Fruit fly (Drosophila melanogaster): ENCODE results near the gene Zip99C.
A peak's percentile ranks its signal among the peaks of the same experiment; 100 is the strongest.

The Zip99C gene

dm6 chr3R:29891183-29891582 lies 22.5 kb upstream of the Zip99C start (continued):
- no peak for TF ChIP-seq stwl (tag; optimal IDR thresholded peaks at IDR 0.05)
- TF ChIP-seq Med (GFP tag): peak; percentile 92
- no peak for TF ChIP-seq CG17912 (GFP tag; optimal IDR thresholded peaks at IDR 0.05)
- TF ChIP-seq sr (GFP tag; IDR thresholded peaks at IDR 0.05): no peak
- TF ChIP-seq Bgb (GFP tag; IDR thresholded peaks at IDR 0.05; ENCODE audit: partially characterized antibody): no peak
- peak; percentile 6 for TF ChIP-seq CG1647 (GFP tag; optimal IDR thresholded peaks at IDR 0.05)
- no peak for TF ChIP-seq fd96Cb (tag; optimal IDR thresholded peaks at IDR 0.05)
- no peak for TF ChIP-seq CG12155 (GFP tag; optimal IDR thresholded peaks at IDR 0.05)
- TF ChIP-seq Doc3 (GFP tag; IDR thresholded peaks at IDR 0.05; ENCODE audit: partially characterized antibody): no peak
- TF ChIP-seq cato (GFP tag; optimal IDR thresholded peaks at IDR 0.05; ENCODE audit: borderline replicate concordance): no peak
- TF ChIP-seq vfl (GFP tag; optimal IDR thresholded peaks at IDR 0.05): no peak
- peak; percentile 18 for TF ChIP-seq CG7556 (GFP tag; optimal IDR thresholded peaks at IDR 0.05)
- TF ChIP-seq ci (GFP tag; IDR thresholded peaks at IDR 0.05): no peak
- TF ChIP-seq zen2 (GFP tag; IDR thresholded peaks at IDR 0.05; ENCODE audit: partially characterized antibody): no peak
- peak; percentile 38; the same call in 1 of the 2 replicates for TF ChIP-seq Atf6 (GFP tag; IDR thresholded peaks at IDR 0.05)
- TF ChIP-seq H2.0 (GFP tag; IDR thresholded peaks at IDR 0.05): no peak
- TF ChIP-seq Oli (tag; optimal IDR thresholded peaks at IDR 0.05): no peak
- TF ChIP-seq kni (GFP tag; optimal IDR thresholded peaks at IDR 0.05): no peak
- TF ChIP-seq CG13894 (tag; optimal IDR thresholded peaks at IDR 0.05): peak; percentile 31
- no peak for TF ChIP-seq CG31388 (GFP tag; optimal IDR thresholded peaks at IDR 0.05)
- TF ChIP-seq ap (GFP tag; IDR thresholded peaks at IDR 0.05): no peak
- TF ChIP-seq gce (GFP tag; IDR thresholded peaks at IDR 0.05): no peak
- TF ChIP-seq CG4404 (GFP tag; IDR thresholded peaks at IDR 0.05): no peak
- TF ChIP-seq ash1 (GFP tag; optimal IDR thresholded peaks at IDR 0.05): no peak
- no peak for TF ChIP-seq CG18476 (GFP tag; optimal IDR thresholded peaks at IDR 0.05)
- no peak for TF ChIP-seq CG16815 (GFP tag; optimal IDR thresholded peaks at IDR 0.05)
- TF ChIP-seq CG4730 (GFP tag; IDR thresholded peaks at IDR 0.05): no peak
- peak; percentile 60 for TF ChIP-seq caup (GFP tag; optimal IDR thresholded peaks at IDR 0.05; ENCODE audit: severe bottlenecking)
- no peak for TF ChIP-seq Optix (GFP tag; IDR thresholded peaks at IDR 0.05)
- TF ChIP-seq D19A (tag; optimal IDR thresholded peaks at IDR 0.05): no peak
- no peak for TF ChIP-seq CG9437 (GFP tag; optimal IDR thresholded peaks at IDR 0.05)
- no peak for TF ChIP-seq ssp (GFP tag; IDR thresholded peaks at IDR 0.05)
- TF ChIP-seq CG10565 (GFP tag; optimal IDR thresholded peaks at IDR 0.05): no peak
- no peak for TF ChIP-seq Drgx (GFP tag; IDR thresholded peaks at IDR 0.05)
- no peak for TF ChIP-seq CG4282 (GFP tag; optimal IDR thresholded peaks at IDR 0.05)
- TF ChIP-seq esg (GFP tag; conservative IDR thresholded peaks at IDR 0.05): no peak
- TF ChIP-seq eve (GFP tag; optimal IDR thresholded peaks at IDR 0.05): no peak
- peak; percentile 34 for TF ChIP-seq CG15601 (tag; optimal IDR thresholded peaks at IDR 0.05)
- TF ChIP-seq Hand (GFP tag; optimal IDR thresholded peaks at IDR 0.05): no peak
- TF ChIP-seq HmgD (GFP tag; optimal IDR thresholded peaks at IDR 0.05): no peak
- TF ChIP-seq D19B (GFP tag; optimal IDR thresholded peaks at IDR 0.05): no peak
- no peak for TF ChIP-seq tap (tag; optimal IDR thresholded peaks at IDR 0.05)
- TF ChIP-seq CG33557 (GFP tag; optimal IDR thresholded peaks at IDR 0.05): no peak
- TF ChIP-seq danr (GFP tag; IDR thresholded peaks at IDR 0.05): no peak
- no peak for TF ChIP-seq CG1792 (GFP tag; optimal IDR thresholded peaks at IDR 0.05)
- peak; percentile 15 for TF ChIP-seq fd3F (GFP tag; optimal IDR thresholded peaks at IDR 0.05)
- TF ChIP-seq Dp (GFP tag; optimal IDR thresholded peaks at IDR 0.05): no peak
- TF ChIP-seq ewg (GFP tag; optimal IDR thresholded peaks at IDR 0.05): no peak
- TF ChIP-seq jigr1 (GFP tag; IDR thresholded peaks at IDR 0.05): no peak
- TF ChIP-seq CG3838 (GFP tag; optimal IDR thresholded peaks at IDR 0.05): no peak
- TF ChIP-seq CG30431 (GFP tag; optimal IDR thresholded peaks at IDR 0.05): no peak
- TF ChIP-seq sob (GFP tag; IDR thresholded peaks at IDR 0.05): peak; percentile 41; the same call in 1 of the 2 replicates

Measured in whole organism, embryonic.